Fruit fly (Drosophila melanogaster) whole organism, wandering third instar larva: Measurements from ENCODE around the gene CG43077.

Source experiments
- CrebA ChIP-seq: fragments of 200-800 bp; sonication (Bioruptor generic); optimal IDR thresholded peaks from 2 replicates; lab custom pipeline; 2016; ENCODE audit warnings: missing biosample characterization, mild to moderate bottlenecking, missing genetic modification characterization, borderline replicate concordance
- Hr78 ChIP-seq: fragments of >200 bp; optimal IDR thresholded peaks from 2 replicates; lab custom pipeline; 2017; ENCODE audit warnings: missing biosample characterization, missing genetic modification characterization
- Hr83 ChIP-seq: fragments of 200-300 bp; sonication (Bioruptor generic); optimal IDR thresholded peaks from 2 replicates; lab custom pipeline; 2016; ENCODE audit warnings: missing biosample characterization, mild to moderate bottlenecking, missing genetic modification characterization, moderate library complexity; ENCODE audit not compliant: poor library complexity, severe bottlenecking
- fru ChIP-seq: fragments of 200-800 bp; sonication (Bioruptor generic); optimal IDR thresholded peaks from 3 replicates; lab custom pipeline; 2016; ENCODE audit warnings: missing biosample characterization, mild to moderate bottlenecking, missing genetic modification characterization
- h ChIP-seq: fragments of 200-800 bp; sonication (Bioruptor generic); optimal IDR thresholded peaks from 3 replicates; lab custom pipeline; 2016; ENCODE audit warnings: missing biosample characterization, mild to moderate bottlenecking, missing genetic modification characterization
- pan ChIP-seq: fragments of >200 bp; optimal IDR thresholded peaks from 2 replicates; lab custom pipeline; 2017
- psq ChIP-seq: fragments of 200-800 bp; sonication (Bioruptor generic); optimal IDR thresholded peaks from 3 replicates; lab custom pipeline; 2017; ENCODE audit warnings: missing biosample characterization, mild to moderate bottlenecking, missing genetic modification characterization, moderate library complexity
- tai ChIP-seq: sonication (Bioruptor generic); optimal IDR thresholded peaks from 2 replicates; lab custom pipeline; 2016; ENCODE audit warnings: missing biosample characterization, missing genetic modification characterization

DNA sequence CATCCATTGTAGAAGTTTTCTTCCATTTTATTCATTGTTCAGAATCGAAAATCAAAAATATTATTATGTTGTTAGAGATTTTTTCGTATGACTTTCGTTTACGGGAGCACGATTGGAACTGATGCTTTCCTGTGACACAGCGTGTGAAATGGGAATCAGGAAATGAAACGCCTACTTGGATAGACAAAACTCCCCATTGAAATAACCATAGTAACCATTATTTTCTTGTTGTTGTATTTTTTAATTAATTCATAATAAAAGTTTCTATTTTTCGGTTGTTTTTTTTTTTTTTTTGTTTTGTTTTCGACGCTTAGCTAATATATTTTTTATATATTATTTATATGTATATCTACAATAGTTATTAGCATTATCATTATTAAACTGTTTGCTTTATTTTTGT, at the start of gene CG43077:
- no peak for TF ChIP-seq fru (GFP tag; lab: Kevin White, UChicago)
- TF ChIP-seq tai = no peak
- TF ChIP-seq h (GFP tag; lab: Kevin White, UChicago) = no peak
- no peak for TF ChIP-seq Hr78 (GFP tag; lab: Kevin White, UChicago)
- TF ChIP-seq CrebA = no peak
- no peak for TF ChIP-seq psq (GFP tag; lab: Kevin White, UChicago)
- TF ChIP-seq Hr83 (GFP tag; lab: Kevin White, UChicago) = no peak
- no peak for TF ChIP-seq pan (lab: Kevin White, UChicago)
